Worm (Caenorhabditis elegans): ENCODE data around the gene col-68.

DNA sequence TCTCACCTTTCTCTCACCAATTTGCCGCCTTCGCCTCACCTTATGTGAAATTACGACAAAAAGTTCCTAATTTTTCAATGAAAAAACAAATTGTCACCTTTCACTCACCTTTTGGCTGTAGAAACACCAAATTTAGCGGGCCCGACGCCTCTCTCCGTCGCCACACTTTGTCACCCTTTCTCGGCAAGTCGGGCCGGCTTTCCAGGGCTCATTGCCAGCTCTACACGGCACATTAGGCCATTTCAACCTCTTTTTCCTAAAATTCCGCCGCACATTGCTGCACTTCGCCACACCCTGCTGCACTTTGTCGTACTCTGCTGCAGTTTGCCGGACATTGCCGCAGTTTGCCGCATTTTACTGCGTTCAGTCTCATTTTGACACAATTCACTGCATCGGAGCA lies 3.2 kb upstream of the col-68 start:
- TF ChIP-seq ama-1 (optimal IDR thresholded peaks at IDR 0.05) = no peak
- TF ChIP-seq sea-1 (GFP tag; conservative IDR thresholded peaks at IDR 0.05) = 0 out of 2 replicates have a peak, but pooled peaks have one; percentile 52
- no peak for TF ChIP-seq hmg-4 (GFP tag; optimal IDR thresholded peaks at IDR 0.05)
- TF ChIP-seq ceh-13 (GFP tag; optimal IDR thresholded peaks at IDR 0.05) = no peak
- no peak for TF ChIP-seq tra-4 (tag; optimal IDR thresholded peaks at IDR 0.05)
- TF ChIP-seq hmbx-1 (tag; optimal IDR thresholded peaks at IDR 0.05) = no peak
- no peak for TF ChIP-seq flt-1 (GFP tag; IDR thresholded peaks at IDR 0.05)
- no peak for TF ChIP-seq scrt-1 (GFP tag; IDR thresholded peaks at IDR 0.05)

Data from whole organism, early embryonic.